Worm (Caenorhabditis elegans): Measurements from ENCODE around the gene rpl-32.

DNA sequence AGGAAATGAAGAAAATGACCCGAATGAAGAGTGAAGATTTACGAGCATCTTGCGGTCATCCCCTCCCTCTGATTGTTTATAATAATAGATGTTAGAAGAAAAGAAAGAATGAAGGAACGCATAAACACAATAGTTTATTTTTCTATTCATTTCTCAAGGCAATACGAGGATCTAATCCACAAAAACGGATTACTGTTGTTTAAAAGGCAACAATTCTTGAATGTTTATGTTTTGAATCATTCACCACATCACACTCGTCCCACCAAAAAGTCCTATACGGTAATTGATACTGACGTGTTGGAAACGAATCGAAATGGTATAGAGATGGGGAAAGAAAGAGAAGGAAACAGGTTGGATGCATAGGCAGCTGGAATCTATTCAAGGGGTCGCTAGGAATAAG, 35.3 kb downstream of the rpl-32 start:
- TF ChIP-seq mdl-1 (tag; optimal IDR thresholded peaks at IDR 0.05) (no peak), tra-1 (GFP tag; IDR thresholded peaks at IDR 0.05) (no peak), lim-7 (GFP tag; IDR thresholded peaks at IDR 0.05) (no peak), mxl-2 (GFP tag; conservative IDR thresholded peaks at IDR 0.05) (no peak), nhr-28 (tag; optimal IDR thresholded peaks at IDR 0.05) (no peak), unc-39 (tag; optimal IDR thresholded peaks at IDR 0.05) (no peak)

All from whole organism, L4 larva.